Worm (Caenorhabditis elegans): Measurements from ENCODE around the gene Y105C5A.10.

The Y105C5A.10 gene

ce11 chrIV:15684521-15684920 lies 49.0 kb downstream of the Y105C5A.10 start:
- TF ChIP-seq ceh-8 (GFP tag; optimal IDR thresholded peaks at IDR 0.05) (no peak), elt-3 (tag; optimal IDR thresholded peaks at IDR 0.05) (no peak), sup-37 (GFP tag; optimal IDR thresholded peaks at IDR 0.05) (no peak), efl-3 (GFP tag; optimal IDR thresholded peaks at IDR 0.05) (no peak), mef-2 (tag; optimal IDR thresholded peaks at IDR 0.05) (no peak), lin-13 (GFP tag; optimal IDR thresholded peaks at IDR 0.05) (no peak), snpc-4 (tag; optimal IDR thresholded peaks at IDR 0.05) (no peak), C34B4.2 (tag; optimal IDR thresholded peaks at IDR 0.05) (no peak), nhr-20 (tag; optimal IDR thresholded peaks at IDR 0.05) (no peak), ets-5 (GFP tag; IDR thresholded peaks at IDR 0.05) (no peak), hpl-2 (GFP tag; optimal IDR thresholded peaks at IDR 0.05) (no peak), nhr-47 (tag; optimal IDR thresholded peaks at IDR 0.05) (no peak), F16B12.6 (tag; optimal IDR thresholded peaks at IDR 0.05) (no peak), elt-2 (tag; optimal IDR thresholded peaks at IDR 0.05) (no peak), xbp-1 (tag; optimal IDR thresholded peaks at IDR 0.05) (no peak)

All from whole organism, L1 larva.